Fruit fly (Drosophila melanogaster): ENCODE data around the gene CG33489.

CG33489 gene

dm6 chr3L:11609153-11609809, 32.4 kb upstream of the CG33489 start, which contains the start of gene Duba:
Duba (minus strand) TSS chr3L:11609465.
- TF ChIP-seq achi (GFP tag; optimal IDR thresholded peaks at IDR 0.05) = no peak
- TF ChIP-seq Sox14 (GFP tag; optimal IDR thresholded peaks at IDR 0.05) = peak; percentile 9
- 0 out of 2 replicates have a peak, but pooled peaks have one; percentile 44 for TF ChIP-seq CG15336 (GFP tag; IDR thresholded peaks at IDR 0.05)
- peak in 1 of 2 experiments; percentile 38 for TF ChIP-seq ss (GFP tag; optimal IDR thresholded peaks at IDR 0.05)
- TF ChIP-seq Hr39 (GFP tag; optimal IDR thresholded peaks at IDR 0.05) = no peak
- no peak for TF ChIP-seq CG8119 (GFP tag; IDR thresholded peaks at IDR 0.05)
- no peak for TF ChIP-seq Eip93F (GFP tag; optimal IDR thresholded peaks at IDR 0.05)
- no peak for TF ChIP-seq Smox (GFP tag; optimal IDR thresholded peaks at IDR 0.05)
- no peak for TF ChIP-seq CG3032 (tag; optimal IDR thresholded peaks at IDR 0.05)
- TF ChIP-seq Eip78C (GFP tag) = peak; percentile 71
- no peak for TF ChIP-seq net (GFP tag; optimal IDR thresholded peaks at IDR 0.05)
- TF ChIP-seq Sox102F (GFP tag; optimal IDR thresholded peaks at IDR 0.05) = no peak
- no peak for TF ChIP-seq topi (GFP tag; optimal IDR thresholded peaks at IDR 0.05)
- no peak for TF ChIP-seq dsx (GFP tag; optimal IDR thresholded peaks at IDR 0.05; ENCODE audit: poor library complexity, severe bottlenecking)
- no peak for TF ChIP-seq CG7368 (GFP tag; optimal IDR thresholded peaks at IDR 0.05)
- no peak for TF ChIP-seq Ets21C (GFP tag; optimal IDR thresholded peaks at IDR 0.05)
- no peak for TF ChIP-seq svp (GFP tag)
- TF ChIP-seq Ets96B (tag; optimal IDR thresholded peaks at IDR 0.05) = no peak
- TF ChIP-seq Met (GFP tag; optimal IDR thresholded peaks at IDR 0.05) = no peak
- no peak for TF ChIP-seq pdm3 (GFP tag; optimal IDR thresholded peaks at IDR 0.05)
- TF ChIP-seq fd59A (GFP tag; optimal IDR thresholded peaks at IDR 0.05) = no peak
- TF ChIP-seq esn (GFP tag; optimal IDR thresholded peaks at IDR 0.05) = no peak
- TF ChIP-seq Hr38 (GFP tag; optimal IDR thresholded peaks at IDR 0.05) = no peak
- no peak for TF ChIP-seq CG4318 (GFP tag; optimal IDR thresholded peaks at IDR 0.05)
- TF ChIP-seq CG16779 (tag; optimal IDR thresholded peaks at IDR 0.05) = no peak
- TF ChIP-seq CG9139 (GFP tag; optimal IDR thresholded peaks at IDR 0.05) = no peak
- TF ChIP-seq Lpt (GFP tag; optimal IDR thresholded peaks at IDR 0.05) = no peak
- no peak for TF ChIP-seq CG11762 (GFP tag; optimal IDR thresholded peaks at IDR 0.05; ENCODE audit: insufficient read depth)
- no peak for TF ChIP-seq CG6854 (GFP tag; optimal IDR thresholded peaks at IDR 0.05)
- no peak for TF ChIP-seq acj6 (GFP tag; optimal IDR thresholded peaks at IDR 0.05)
- peak; percentile 99 for TF ChIP-seq CG1621 (tag; optimal IDR thresholded peaks at IDR 0.05)
- no peak for TF ChIP-seq CG34406 (GFP tag; optimal IDR thresholded peaks at IDR 0.05)
- no peak for TF ChIP-seq CG6276 (GFP tag; optimal IDR thresholded peaks at IDR 0.05)
- TF ChIP-seq CG11902 (GFP tag; optimal IDR thresholded peaks at IDR 0.05) = no peak
- TF ChIP-seq cyc (GFP tag; optimal IDR thresholded peaks at IDR 0.05) = no peak
- no peak for TF ChIP-seq fd85E (GFP tag; optimal IDR thresholded peaks at IDR 0.05)
- no peak for TF ChIP-seq CG11294 (GFP tag; IDR thresholded peaks at IDR 0.05)
- no peak for TF ChIP-seq OdsH (GFP tag; optimal IDR thresholded peaks at IDR 0.05)

DNA sequence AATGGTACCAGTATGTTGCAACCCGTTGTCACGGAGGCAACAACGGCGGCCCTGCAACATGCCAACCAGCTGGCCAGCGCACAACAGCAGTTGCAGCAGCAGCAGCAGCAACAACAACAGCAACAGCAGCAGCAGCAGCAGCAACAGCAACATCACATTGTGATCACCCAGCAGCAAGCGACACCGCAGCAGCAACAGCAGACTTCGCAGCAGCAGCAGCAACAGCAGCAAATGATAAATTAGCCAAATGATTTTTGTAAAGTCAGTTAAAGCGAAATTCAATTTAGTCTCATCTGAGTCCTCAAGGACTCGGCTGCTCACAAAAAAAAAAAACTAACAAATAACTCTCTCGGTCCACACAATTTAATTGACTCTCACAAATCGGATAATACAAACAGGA, 27.4 kb upstream of the CG33489 start:
- TF ChIP-seq Sox14 (GFP tag; optimal IDR thresholded peaks at IDR 0.05) (no peak), cyc (GFP tag; optimal IDR thresholded peaks at IDR 0.05) (no peak), Eip78C (GFP tag) (no peak), CG7368 (GFP tag; optimal IDR thresholded peaks at IDR 0.05) (no peak), salr (GFP tag; optimal IDR thresholded peaks at IDR 0.05) (no peak), CG3919 (GFP tag; optimal IDR thresholded peaks at IDR 0.05) (no peak), CG34406 (GFP tag; optimal IDR thresholded peaks at IDR 0.05) (no peak), CG11902 (GFP tag; optimal IDR thresholded peaks at IDR 0.05) (no peak), CG9139 (GFP tag; optimal IDR thresholded peaks at IDR 0.05) (no peak), CG10669 (GFP tag; optimal IDR thresholded peaks at IDR 0.05) (no peak)

Measured in whole organism, prepupa.